Worm (Caenorhabditis elegans): ENCODE measurements around the gene ccdc-55.

The ccdc-55 gene

DNA sequence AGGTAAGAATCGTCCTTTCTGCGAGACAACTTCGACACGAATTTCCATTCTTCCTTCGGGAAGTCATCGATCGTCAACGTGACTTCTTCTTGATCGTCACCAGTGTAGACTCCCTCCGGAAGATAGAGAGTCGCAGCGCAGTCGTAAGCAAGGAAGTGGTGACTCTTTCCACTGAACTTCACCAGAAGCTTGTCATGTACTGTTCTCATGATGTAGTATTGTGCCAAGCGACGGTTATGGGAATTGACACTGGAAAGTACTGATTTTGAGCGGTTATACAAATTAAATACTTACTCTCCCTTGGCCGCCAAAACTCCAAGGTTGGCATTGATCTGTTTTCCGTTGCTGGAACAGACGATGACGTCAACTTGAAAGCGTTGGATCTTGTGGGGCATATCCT, 6.9 kb upstream of the ccdc-55 start:
- no peak for TF ChIP-seq T22C8.4 (GFP tag; IDR thresholded peaks at IDR 0.05)
- TF ChIP-seq klf-2 (GFP tag; conservative IDR thresholded peaks at IDR 0.05), result no peak
- TF ChIP-seq med-1 (GFP tag; optimal IDR thresholded peaks at IDR 0.05; ENCODE audit: insufficient read depth), result no peak
- no peak for TF ChIP-seq flt-1 (GFP tag; IDR thresholded peaks at IDR 0.05)
- no peak for TF ChIP-seq ztf-29 (GFP tag; IDR thresholded peaks at IDR 0.05)
- TF ChIP-seq tab-1 (GFP tag; IDR thresholded peaks at IDR 0.05), result no peak
- TF ChIP-seq ztf-23 (GFP tag; IDR thresholded peaks at IDR 0.05), result no peak
- TF ChIP-seq cog-1 (tag; optimal IDR thresholded peaks at IDR 0.05), result no peak
- TF ChIP-seq ref-1 (GFP tag; conservative IDR thresholded peaks at IDR 0.05), result no peak

DNA sequence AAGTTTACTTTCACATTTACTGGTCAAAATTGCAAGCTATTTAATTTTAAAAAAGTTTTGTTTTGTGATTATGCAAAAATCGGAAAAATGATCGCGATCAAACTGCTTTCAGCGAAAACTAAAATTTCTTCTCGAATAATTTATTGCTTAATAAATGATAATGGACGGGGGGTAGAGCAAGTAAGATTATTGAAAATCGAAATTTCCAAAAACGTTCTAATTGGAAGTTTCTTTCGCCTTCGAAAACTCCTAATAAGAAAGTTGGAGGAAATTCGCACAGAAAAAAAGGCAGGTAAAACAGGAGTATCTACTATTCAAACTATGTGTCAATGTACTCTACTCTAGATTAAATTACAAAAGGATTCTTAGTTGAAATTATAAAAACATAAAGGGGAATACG, 3.6 kb upstream of the ccdc-55 start:
- TF ChIP-seq ztf-29 (GFP tag; IDR thresholded peaks at IDR 0.05) (no peak), T22C8.4 (GFP tag; IDR thresholded peaks at IDR 0.05) (no peak), tab-1 (GFP tag; IDR thresholded peaks at IDR 0.05) (no peak), ztf-23 (GFP tag; IDR thresholded peaks at IDR 0.05) (no peak), ref-1 (GFP tag; conservative IDR thresholded peaks at IDR 0.05) (no peak), klf-2 (GFP tag; conservative IDR thresholded peaks at IDR 0.05) (no peak), med-1 (GFP tag; optimal IDR thresholded peaks at IDR 0.05; ENCODE audit: insufficient read depth) (no peak), cog-1 (tag; optimal IDR thresholded peaks at IDR 0.05) (no peak), flt-1 (GFP tag; IDR thresholded peaks at IDR 0.05) (no peak)

DNA sequence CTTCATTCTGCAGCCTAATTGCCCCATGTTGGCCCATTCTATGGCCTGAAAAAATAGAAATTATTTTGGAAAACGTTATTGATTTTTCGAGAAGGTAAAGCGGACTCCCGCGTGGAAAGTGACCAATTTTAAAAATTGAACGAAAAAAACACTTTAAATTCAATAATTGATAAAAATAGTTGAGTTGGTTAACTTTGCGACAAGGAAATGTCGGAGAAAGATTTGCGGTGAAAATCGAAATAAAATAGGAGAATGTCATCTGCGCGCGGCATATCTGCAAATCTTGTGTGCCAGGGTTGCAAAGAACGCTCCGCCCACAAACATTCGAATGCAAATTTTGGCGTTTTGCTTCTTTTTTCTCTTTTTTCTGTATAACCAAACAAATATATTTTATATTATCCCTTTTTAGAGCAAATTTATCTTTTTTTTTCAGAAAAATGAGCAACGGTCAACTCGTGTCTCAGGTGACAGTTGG, 2.4 kb upstream of the ccdc-55 start, which contains the start of the genes rnf-121 and C16C10.4:
TSS of gene rnf-121 (minus strand) at position 51 of the 475 bp plus-strand sequence.
TSS of gene C16C10.4 (plus strand) at position 434 of the 475 bp plus-strand sequence.
- peak; percentile 86 for TF ChIP-seq ztf-29 (GFP tag; IDR thresholded peaks at IDR 0.05)
- peak; percentile 93 for TF ChIP-seq klf-2 (GFP tag; conservative IDR thresholded peaks at IDR 0.05)
- peak; percentile 69 for TF ChIP-seq ref-1 (GFP tag; conservative IDR thresholded peaks at IDR 0.05)
- peak; percentile 91 for TF ChIP-seq tab-1 (GFP tag; IDR thresholded peaks at IDR 0.05)
- peak; percentile 98 for TF ChIP-seq med-1 (GFP tag; optimal IDR thresholded peaks at IDR 0.05; ENCODE audit: insufficient read depth)
- TF ChIP-seq T22C8.4 (GFP tag; IDR thresholded peaks at IDR 0.05), result peak; percentile 65
- peak; percentile 95 for TF ChIP-seq flt-1 (GFP tag; IDR thresholded peaks at IDR 0.05)
- peak; percentile 91 for TF ChIP-seq ztf-23 (GFP tag; IDR thresholded peaks at IDR 0.05)
- peak; percentile 63 for TF ChIP-seq cog-1 (tag; optimal IDR thresholded peaks at IDR 0.05)

DNA sequence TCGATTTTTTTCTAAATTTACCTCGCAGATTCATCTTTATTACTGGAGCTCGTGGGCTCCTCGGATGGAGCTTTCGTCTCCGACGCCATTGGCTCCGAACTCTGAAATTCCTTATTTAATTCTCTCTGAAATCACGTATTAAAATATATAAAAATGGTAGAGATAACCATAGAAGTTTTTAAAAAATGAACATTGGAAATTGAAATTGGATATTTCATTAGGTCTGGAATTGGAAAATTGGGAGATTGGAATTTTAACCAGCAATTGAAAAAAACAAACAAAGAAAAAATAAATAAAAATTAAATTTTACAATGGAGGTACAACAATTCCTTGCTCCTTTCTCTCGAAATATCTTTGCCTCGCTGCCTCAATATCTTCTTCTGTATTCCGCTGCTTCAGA, 1.8 kb downstream of the ccdc-55 start, which contains the start of gene rnf-5:
TSS of gene rnf-5 (minus strand) at position 101 of the 400 bp plus-strand sequence.
- TF ChIP-seq med-1 (GFP tag; optimal IDR thresholded peaks at IDR 0.05; ENCODE audit: insufficient read depth) (no peak), cog-1 (tag; optimal IDR thresholded peaks at IDR 0.05) (no peak), ref-1 (GFP tag; conservative IDR thresholded peaks at IDR 0.05) (no peak), ztf-23 (GFP tag; IDR thresholded peaks at IDR 0.05) (no peak), flt-1 (GFP tag; IDR thresholded peaks at IDR 0.05) (no peak), klf-2 (GFP tag; conservative IDR thresholded peaks at IDR 0.05) (no peak), T22C8.4 (GFP tag; IDR thresholded peaks at IDR 0.05) (no peak), ztf-29 (GFP tag; IDR thresholded peaks at IDR 0.05) (no peak), tab-1 (GFP tag; IDR thresholded peaks at IDR 0.05) (no peak)

DNA sequence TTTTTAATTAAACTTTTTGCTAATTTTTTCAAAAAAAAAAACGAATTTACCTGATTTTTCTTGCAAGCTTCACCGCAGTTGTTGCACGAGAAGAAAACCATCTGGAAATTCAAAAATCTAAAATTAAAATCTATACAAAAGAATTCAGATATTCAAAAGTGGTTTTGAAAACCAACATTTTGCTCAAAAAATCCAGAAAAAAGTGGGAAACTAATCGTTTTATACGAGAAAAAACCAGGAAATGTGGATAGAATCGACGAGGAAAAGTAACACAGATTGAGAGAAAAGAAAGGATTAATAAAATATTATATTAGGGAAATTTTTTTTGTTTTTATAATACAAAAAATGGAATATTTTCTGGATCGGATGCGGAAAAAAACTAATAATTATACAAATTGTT, 4.5 kb downstream of the ccdc-55 start, which contains the start of gene C16C10.8:
TSS of gene C16C10.8 (minus strand) at position 101 of the 400 bp plus-strand sequence.
- TF ChIP-seq ztf-29 (GFP tag; IDR thresholded peaks at IDR 0.05) (no peak), T22C8.4 (GFP tag; IDR thresholded peaks at IDR 0.05) (no peak), ztf-23 (GFP tag; IDR thresholded peaks at IDR 0.05) (no peak), klf-2 (GFP tag; conservative IDR thresholded peaks at IDR 0.05) (no peak), ref-1 (GFP tag; conservative IDR thresholded peaks at IDR 0.05) (no peak), med-1 (GFP tag; optimal IDR thresholded peaks at IDR 0.05; ENCODE audit: insufficient read depth) (no peak), cog-1 (tag; optimal IDR thresholded peaks at IDR 0.05) (no peak), flt-1 (GFP tag; IDR thresholded peaks at IDR 0.05) (no peak), tab-1 (GFP tag; IDR thresholded peaks at IDR 0.05) (no peak)

DNA sequence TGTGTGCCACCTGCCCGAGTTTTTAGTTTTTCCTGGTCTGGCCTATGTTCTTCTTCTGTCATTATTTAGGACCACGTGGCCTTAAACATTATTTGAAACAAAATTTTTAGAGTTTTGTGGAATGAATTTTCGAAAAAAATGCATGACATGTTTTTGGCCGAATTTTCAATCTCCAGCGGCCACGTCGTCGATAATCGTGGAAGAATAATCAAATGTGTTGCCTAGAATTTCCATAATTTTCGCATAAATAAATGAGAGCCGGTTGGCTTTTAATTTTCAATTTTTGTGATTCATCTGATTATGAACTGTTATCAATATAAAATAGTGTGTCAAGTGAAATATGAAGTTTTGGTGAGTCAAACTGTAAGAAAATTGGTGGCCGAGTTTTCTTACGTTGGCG, 7.6 kb downstream of the ccdc-55 start, which contains the start of gene C01G12.16:
TSS of gene C01G12.16 (plus strand) at position 301 of the 400 bp plus-strand sequence.
- no peak for TF ChIP-seq T22C8.4 (GFP tag; IDR thresholded peaks at IDR 0.05)
- no peak for TF ChIP-seq med-1 (GFP tag; optimal IDR thresholded peaks at IDR 0.05; ENCODE audit: insufficient read depth)
- TF ChIP-seq flt-1 (GFP tag; IDR thresholded peaks at IDR 0.05), result no peak
- TF ChIP-seq ztf-23 (GFP tag; IDR thresholded peaks at IDR 0.05), result no peak
- TF ChIP-seq ref-1 (GFP tag; conservative IDR thresholded peaks at IDR 0.05), result no peak
- no peak for TF ChIP-seq tab-1 (GFP tag; IDR thresholded peaks at IDR 0.05)
- TF ChIP-seq cog-1 (tag; optimal IDR thresholded peaks at IDR 0.05), result no peak
- TF ChIP-seq ztf-29 (GFP tag; IDR thresholded peaks at IDR 0.05), result no peak
- TF ChIP-seq klf-2 (GFP tag; conservative IDR thresholded peaks at IDR 0.05), result no peak

DNA sequence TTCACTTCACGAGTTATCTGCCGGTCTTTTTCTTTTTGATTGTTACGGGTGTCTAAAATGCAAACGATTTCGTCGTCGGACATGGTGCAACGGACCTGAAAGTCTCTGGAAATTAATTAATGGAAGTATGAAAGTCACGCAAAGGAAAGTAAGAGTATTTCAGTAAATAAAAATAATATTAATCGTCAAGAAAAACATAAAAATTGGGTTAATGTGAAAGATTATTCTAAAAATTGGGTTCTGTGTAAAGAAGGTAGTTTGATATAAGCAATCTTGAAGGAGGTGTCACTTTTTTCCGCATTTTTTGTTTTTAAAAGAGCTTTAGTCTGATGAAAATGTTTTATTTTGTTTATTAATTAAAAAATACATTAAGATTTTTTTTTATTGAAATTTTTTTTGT, 11.3 kb downstream of the ccdc-55 start, which contains the start of gene C16C10.9:
TSS of gene C16C10.9 (minus strand) at position 101 of the 400 bp plus-strand sequence.
- TF ChIP-seq med-1 (GFP tag; optimal IDR thresholded peaks at IDR 0.05; ENCODE audit: insufficient read depth), result no peak

DNA sequence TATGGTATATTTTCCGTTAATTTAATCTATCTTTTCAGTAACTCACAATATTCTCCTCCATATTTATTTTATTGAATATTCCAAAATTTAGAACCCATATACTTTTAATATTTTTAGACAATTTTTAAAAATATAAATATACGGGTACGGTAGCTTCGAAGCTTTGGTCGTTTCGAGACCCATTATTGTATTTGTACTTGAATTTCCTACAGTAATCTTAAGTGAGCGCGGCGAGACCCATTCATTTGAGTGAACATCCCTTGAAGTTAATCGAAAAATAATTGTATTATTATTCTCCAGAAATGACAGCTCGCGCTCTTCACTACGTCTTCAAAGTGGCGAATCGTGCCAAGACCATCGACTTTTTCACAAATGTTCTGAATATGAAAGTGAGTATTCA, 15.3 kb downstream of the ccdc-55 start, which contains the start of gene glod-4:
TSS of gene glod-4 (plus strand) at position 301 of the 400 bp plus-strand sequence.
- no peak for TF ChIP-seq klf-2 (GFP tag; conservative IDR thresholded peaks at IDR 0.05)
- no peak for TF ChIP-seq flt-1 (GFP tag; IDR thresholded peaks at IDR 0.05)
- no peak for TF ChIP-seq med-1 (GFP tag; optimal IDR thresholded peaks at IDR 0.05; ENCODE audit: insufficient read depth)
- no peak for TF ChIP-seq ztf-23 (GFP tag; IDR thresholded peaks at IDR 0.05)
- no peak for TF ChIP-seq tab-1 (GFP tag; IDR thresholded peaks at IDR 0.05)
- TF ChIP-seq cog-1 (tag; optimal IDR thresholded peaks at IDR 0.05), result no peak
- TF ChIP-seq ref-1 (GFP tag; conservative IDR thresholded peaks at IDR 0.05), result no peak
- TF ChIP-seq ztf-29 (GFP tag; IDR thresholded peaks at IDR 0.05), result no peak
- no peak for TF ChIP-seq T22C8.4 (GFP tag; IDR thresholded peaks at IDR 0.05)

DNA sequence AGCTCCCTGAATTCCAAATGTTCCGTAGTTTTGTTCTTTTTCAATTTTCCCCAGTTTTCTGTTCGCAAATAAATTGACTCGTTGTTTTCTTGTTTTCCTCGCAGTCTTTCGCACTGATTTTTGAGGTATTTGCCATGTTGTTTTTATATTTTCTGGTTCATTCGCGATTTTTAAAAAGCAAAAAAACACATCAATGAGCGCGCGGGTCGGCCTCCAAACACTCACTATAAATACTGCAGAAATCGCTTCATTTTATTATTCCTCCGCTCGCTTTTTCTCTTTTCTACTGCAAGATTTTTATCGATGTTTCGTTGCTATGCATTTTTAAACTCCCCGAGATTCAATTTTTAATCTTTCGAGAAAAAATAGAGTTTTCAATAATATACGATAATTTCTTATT, 15.7 kb downstream of the ccdc-55 start:
- TF ChIP-seq med-1 (GFP tag; optimal IDR thresholded peaks at IDR 0.05; ENCODE audit: insufficient read depth) (no peak), cog-1 (tag; optimal IDR thresholded peaks at IDR 0.05) (no peak), ref-1 (GFP tag; conservative IDR thresholded peaks at IDR 0.05) (no peak), tab-1 (GFP tag; IDR thresholded peaks at IDR 0.05) (no peak), T22C8.4 (GFP tag; IDR thresholded peaks at IDR 0.05) (no peak), ztf-29 (GFP tag; IDR thresholded peaks at IDR 0.05) (no peak), flt-1 (GFP tag; IDR thresholded peaks at IDR 0.05) (no peak), ztf-23 (GFP tag; IDR thresholded peaks at IDR 0.05) (no peak), klf-2 (GFP tag; conservative IDR thresholded peaks at IDR 0.05) (no peak)

Data from whole organism, midembryonic.